Worm (Caenorhabditis elegans) whole organism, young adult: ENCODE data around the gene K11H3.8.

Source experiments
- B0261.1 ChIP-seq: sonication (generic microtip); optimal IDR thresholded peaks from 2 replicates; lab custom pipeline; 2016; ENCODE audit warnings: mild to moderate bottlenecking, missing genetic modification characterization, moderate library complexity, missing compliant biosample characterization
- F10E7.11 ChIP-seq: sonication (generic microtip); optimal IDR thresholded peaks from 2 replicates; lab custom pipeline; 2017; ENCODE audit warnings: mild to moderate bottlenecking, missing genetic modification characterization, moderate library complexity, missing compliant biosample characterization
- F22D6.2 ChIP-seq: sonication (generic microtip); optimal IDR thresholded peaks from 2 replicates; lab custom pipeline; 2016; ENCODE audit warnings: mild to moderate bottlenecking, missing genetic modification characterization, missing compliant biosample characterization
- F37B4.10 ChIP-seq: fragments of 200-800 bp; sonication (Bioruptor generic); IDR thresholded peaks from 2 replicates; pipeline ENCODE4 v1.3.6; 2022; ENCODE audit warnings: missing genetic modification characterization, missing compliant biosample characterization
- F39B2.1 ChIP-seq: fragments of 200-800 bp; sonication (Bioruptor generic); IDR thresholded peaks from 2 replicates; pipeline ENCODE4 v1.3.6; 2022; ENCODE audit warnings: missing genetic modification reagents, missing genetic modification characterization, missing compliant biosample characterization
- F49E8.2 ChIP-seq: sonication (generic microtip); optimal IDR thresholded peaks from 3 replicates; lab custom pipeline; 2017; ENCODE audit warnings: missing genetic modification characterization, mild to moderate bottlenecking, missing compliant biosample characterization, antibody characterized with exemption, moderate library complexity; ENCODE audit not compliant: insufficient read depth
- K11D2.4 ChIP-seq: fragments of 200-800 bp; sonication (Bioruptor generic); IDR thresholded peaks from 2 replicates; pipeline ENCODE4 v1.3.6; 2022; ENCODE audit warnings: missing genetic modification reagents, missing genetic modification characterization, missing compliant biosample characterization
- K12H6.12 ChIP-seq: fragments of 200-800 bp; sonication (Bioruptor generic); optimal IDR thresholded peaks from 2 replicates; lab custom pipeline; 2018; ENCODE audit warnings: mild to moderate bottlenecking, missing genetic modification characterization, missing compliant biosample characterization
- Y53G8AR.9 ChIP-seq: fragments of 200-800 bp; sonication (Bioruptor generic); conservative IDR thresholded peaks from 2 replicates; pipeline ENCODE4 v1.3.6; 2022; ENCODE audit warnings: missing genetic modification reagents, missing genetic modification characterization, missing compliant biosample characterization
- ama-1 ChIP-seq, 3 experiments: fragments of 150-350 bp in 1 of 3; sonication (generic microtip) in 2 of 3; optimal IDR thresholded peaks; 2 replicates each; lab custom pipeline; 2014 to 2018; ENCODE audit warnings: missing biosample characterization in 2 of 3, missing genetic modification characterization in 2 of 3, missing genetic modification reagents in 2 of 3
- atf-7 ChIP-seq: sonication (generic microtip); optimal IDR thresholded peaks from 2 replicates; lab custom pipeline; 2017; ENCODE audit warnings: mild to moderate bottlenecking, missing genetic modification characterization, missing compliant biosample characterization
- attf-3 ChIP-seq: fragments of 200-800 bp; sonication (Bioruptor generic); conservative IDR thresholded peaks from 2 replicates; pipeline ENCODE4 v1.3.6; 2022; ENCODE audit warnings: missing genetic modification reagents, missing genetic modification characterization, missing compliant biosample characterization
- attf-5 ChIP-seq: fragments of 200-800 bp; sonication (Bioruptor generic); optimal IDR thresholded peaks from 2 replicates; lab custom pipeline; 2018; ENCODE audit warnings: mild to moderate bottlenecking, missing genetic modification characterization, missing compliant biosample characterization
- bed-1 ChIP-seq: fragments of 200-800 bp; sonication (Bioruptor generic); IDR thresholded peaks from 2 replicates; pipeline ENCODE4 v1.3.6; 2022; ENCODE audit warnings: missing genetic modification reagents, missing genetic modification characterization, missing compliant biosample characterization
- cebp-1 ChIP-seq, 2 experiments: fragments of 200-800 bp in 1 of 2; sonication (Bioruptor generic) in 1 of 2; sonication (generic microtip) in 1 of 2; IDR thresholded peaks in 1 of 2; optimal IDR thresholded peaks in 1 of 2; 2 replicates each; pipeline versions ENCODE4 v1.3.6 to Lab custom; 2017 to 2022; ENCODE audit warnings: missing compliant biosample characterization in 2 of 2, missing genetic modification characterization in 2 of 2, mild to moderate bottlenecking in 1 of 2, missing genetic modification reagents in 1 of 2, moderate library complexity in 1 of 2
- ceh-91 ChIP-seq: fragments of 200-800 bp; sonication (Bioruptor generic); IDR thresholded peaks from 2 replicates; pipeline ENCODE4 v1.3.6; 2022; ENCODE audit warnings: missing genetic modification reagents, missing genetic modification characterization, missing compliant biosample characterization
- chd-7 ChIP-seq: sonication (generic microtip); optimal IDR thresholded peaks from 2 replicates; lab custom pipeline; 2016; ENCODE audit warnings: mild to moderate bottlenecking, missing genetic modification characterization, moderate library complexity, missing compliant biosample characterization
- dox-1 ChIP-seq: fragments of 200-800 bp; sonication (Bioruptor generic); IDR thresholded peaks from 2 replicates; pipeline ENCODE4 v1.3.6; 2022; ENCODE audit warnings: missing genetic modification reagents, missing genetic modification characterization, missing compliant biosample characterization
- efl-1 ChIP-seq: fragments of 150-350 bp; optimal IDR thresholded peaks from 2 replicates; lab custom pipeline; 2014; ENCODE audit warnings: missing biosample characterization, missing genetic modification reagents, missing genetic modification characterization
- egl-18 ChIP-seq: fragments of 200-800 bp; sonication (Bioruptor generic); IDR thresholded peaks from 2 replicates; pipeline ENCODE4 v1.3.6; 2022; ENCODE audit warnings: missing genetic modification reagents, missing genetic modification characterization, missing compliant biosample characterization
- egl-44 ChIP-seq: fragments of 200-800 bp; sonication (Bioruptor generic); IDR thresholded peaks from 2 replicates; pipeline ENCODE4 v1.3.6; 2022; ENCODE audit warnings: missing genetic modification reagents, missing genetic modification characterization, missing compliant biosample characterization
- ekl-4 ChIP-seq: fragments of 200-800 bp; sonication (Bioruptor generic); IDR thresholded peaks from 2 replicates; pipeline ENCODE4 v1.3.6; 2022; ENCODE audit warnings: missing genetic modification reagents, missing genetic modification characterization, missing compliant biosample characterization
- hmg-1.2 ChIP-seq: fragments of 200-800 bp; sonication (Bioruptor generic); IDR thresholded peaks from 2 replicates; pipeline ENCODE4 v1.3.6; 2022; ENCODE audit warnings: missing genetic modification reagents, missing genetic modification characterization, missing compliant biosample characterization
- hrde-1 ChIP-seq: sonication (generic microtip); optimal IDR thresholded peaks from 2 replicates; lab custom pipeline; 2016; ENCODE audit warnings: missing genetic modification characterization, mild to moderate bottlenecking, missing compliant biosample characterization, moderate library complexity, missing genotype, missing genetic modification reagents, borderline replicate concordance
- let-526 ChIP-seq: fragments of 200-800 bp; sonication (Bioruptor generic); IDR thresholded peaks from 2 replicates; pipeline ENCODE4 v1.3.6; 2022; ENCODE audit warnings: missing genetic modification reagents, missing genetic modification characterization, missing compliant biosample characterization
- let-607 ChIP-seq, 2 experiments: fragments of 200-800 bp in 1 of 2; sonication (Bioruptor generic) in 1 of 2; sonication (generic microtip) in 1 of 2; optimal IDR thresholded peaks; 2 replicates each; lab custom pipeline; 2016 to 2018; ENCODE audit warnings: mild to moderate bottlenecking in 2 of 2, missing compliant biosample characterization in 2 of 2, missing genetic modification characterization in 2 of 2, moderate library complexity in 2 of 2, missing genotype in 1 of 2
- lin-35 ChIP-seq, 3 experiments: fragments of 150-350 bp in 2 of 3; sonication (generic microtip) in 1 of 3; optimal IDR thresholded peaks; 2 replicates each; lab custom pipeline; 2014 to 2018; ENCODE audit warnings: missing biosample characterization in 3 of 3, missing genetic modification characterization in 3 of 3, missing genetic modification reagents in 3 of 3
- lin-40 ChIP-seq: sonication (generic microtip); optimal IDR thresholded peaks from 2 replicates; lab custom pipeline; 2016; ENCODE audit warnings: missing genetic modification characterization, mild to moderate bottlenecking, missing compliant biosample characterization, missing genotype, missing genetic modification reagents
- lin-54 ChIP-seq: fragments of 200-800 bp; sonication (Bioruptor generic); optimal IDR thresholded peaks from 2 replicates; lab custom pipeline; 2018; ENCODE audit warnings: mild to moderate bottlenecking, missing genetic modification characterization, missing compliant biosample characterization
- madf-6 ChIP-seq: fragments of 200-800 bp; sonication (Bioruptor generic); IDR thresholded peaks from 2 replicates; pipeline ENCODE4 v1.3.6; 2022; ENCODE audit warnings: missing genetic modification reagents, missing genetic modification characterization, missing compliant biosample characterization
- mcd-1 ChIP-seq: fragments of 200-800 bp; sonication (Bioruptor generic); IDR thresholded peaks from 2 replicates; pipeline ENCODE4 v1.3.6; 2022; ENCODE audit warnings: missing genetic modification reagents, missing genetic modification characterization, missing compliant biosample characterization
- mxl-1 ChIP-seq: sonication (generic microtip); optimal IDR thresholded peaks from 2 replicates; lab custom pipeline; 2016; ENCODE audit warnings: missing genetic modification characterization, missing compliant biosample characterization
- nfyb-1 ChIP-seq: fragments of 200-800 bp; sonication (Bioruptor generic); IDR thresholded peaks from 2 replicates; pipeline ENCODE4 v1.3.6; 2022; ENCODE audit warnings: missing genetic modification reagents, missing genetic modification characterization, missing compliant biosample characterization
- nhr-80 ChIP-seq: sonication (generic microtip); optimal IDR thresholded peaks from 2 replicates; lab custom pipeline; 2016; ENCODE audit warnings: missing genetic modification characterization, missing compliant biosample characterization
- nhr-90 ChIP-seq: sonication (generic microtip); optimal IDR thresholded peaks from 2 replicates; lab custom pipeline; 2016; ENCODE audit warnings: missing genotype, mild to moderate bottlenecking, missing genetic modification characterization, missing compliant biosample characterization
- repo-1 ChIP-seq: sonication (generic microtip); optimal IDR thresholded peaks from 2 replicates; lab custom pipeline; 2017; ENCODE audit warnings: mild to moderate bottlenecking, missing genetic modification characterization, missing compliant biosample characterization
- somi-1 ChIP-seq: fragments of 200-800 bp; sonication (Bioruptor generic); optimal IDR thresholded peaks from 2 replicates; lab custom pipeline; 2018; ENCODE audit warnings: mild to moderate bottlenecking, missing genetic modification characterization, missing compliant biosample characterization
- sptf-2 ChIP-seq: fragments of 200-800 bp; sonication (Bioruptor generic); optimal IDR thresholded peaks from 2 replicates; lab custom pipeline; 2018; ENCODE audit warnings: mild to moderate bottlenecking, missing genetic modification characterization, missing compliant biosample characterization
- tbp1 ChIP-seq: fragments of 200-800 bp; sonication (Bioruptor generic); optimal IDR thresholded peaks from 2 replicates; lab custom pipeline; 2018; ENCODE audit warnings: mild to moderate bottlenecking, missing genetic modification characterization, missing compliant biosample characterization
- tlf-1 ChIP-seq: fragments of 200-800 bp; sonication (Bioruptor generic); optimal IDR thresholded peaks from 2 replicates; lab custom pipeline; 2018; ENCODE audit warnings: mild to moderate bottlenecking, missing genetic modification characterization, missing compliant biosample characterization
- unc-62 ChIP-seq: fragments of 150-350 bp; optimal IDR thresholded peaks from 2 replicates; lab custom pipeline; 2014; ENCODE audit warnings: missing biosample characterization, missing genetic modification reagents, missing genetic modification characterization
- ztf-25 ChIP-seq: fragments of 200-800 bp; sonication (Bioruptor generic); IDR thresholded peaks from 2 replicates; pipeline ENCODE4 v1.3.6; 2022; ENCODE audit warnings: missing genetic modification reagents, missing genetic modification characterization, missing compliant biosample characterization
- ztf-28 ChIP-seq: fragments of 200-800 bp; sonication (Bioruptor generic); IDR thresholded peaks from 2 replicates; pipeline ENCODE4 v1.3.6; 2022; ENCODE audit warnings: missing genetic modification reagents, missing genetic modification characterization, missing compliant biosample characterization

The K11H3.8 gene

ce11 chrIII:9826005-9826404 is 9.0 kb upstream of the K11H3.8 start (continued):
- TF ChIP-seq tlf-1 (GFP tag; lab: Kevin White, UChicago) (peak; percentile 30), F37B4.10 (no peak), mcd-1 (GFP tag; lab: Robert Waterston, UW) (0 out of 2 replicates have a peak, but pooled peaks have one; percentile 61), let-526 (GFP tag; lab: Robert Waterston, UW) (peak; percentile 57; the same call in 1 of the 2 replicates), cebp-1 (GFP tag; IDR thresholded peaks at IDR 0.05; lab: Robert Waterston, UW) (peak; percentile 66), cebp-1 (tag; optimal IDR thresholded peaks at IDR 0.05; lab: Kevin White, UChicago) (peak; percentile 61), hmg-1.2 (GFP tag; lab: Robert Waterston, UW) (0 out of 2 replicates have a peak, but pooled peaks have one; percentile 25), sptf-2 (GFP tag; lab: Kevin White, UChicago) (no peak), attf-3 (GFP tag; lab: Robert Waterston, UW) (no peak), somi-1 (GFP tag; lab: Kevin White, UChicago) (no peak), K12H6.12 (tag; lab: Kevin White, UChicago) (peak; percentile 50), lin-40 (tag; lab: Kevin White, UChicago) (peak; percentile 39), ekl-4 (GFP tag; lab: Robert Waterston, UW) (0 out of 2 replicates have a peak, but pooled peaks have one; percentile 35), K11D2.4 (GFP tag; lab: Robert Waterston, UW) (peak; percentile 67; the same call in 1 of the 2 replicates), attf-5 (GFP tag; lab: Kevin White, UChicago) (peak; percentile 73), lin-35 (GFP tag; optimal IDR thresholded peaks at IDR 0.05; lab: Kevin White, UChicago) (peak in 1 of 3 experiments; percentile 44), atf-7 (tag; lab: Kevin White, UChicago) (peak; percentile 52), repo-1 (tag; lab: Kevin White, UChicago) (peak; percentile 40), B0261.1 (tag; lab: Kevin White, UChicago) (no peak), nhr-90 (no peak), mxl-1 (tag; lab: Kevin White, UChicago) (no peak), Y53G8AR.9 (peak; percentile 66), egl-44 (no peak), let-607 (tag; optimal IDR thresholded peaks at IDR 0.05; lab: Kevin White, UChicago) (peak; percentile 22 to 26), tbp1 (GFP tag; lab: Kevin White, UChicago) (peak; percentile 56), nfyb-1 (peak; percentile 55; the same call in 1 of the 2 replicates)

DNA sequence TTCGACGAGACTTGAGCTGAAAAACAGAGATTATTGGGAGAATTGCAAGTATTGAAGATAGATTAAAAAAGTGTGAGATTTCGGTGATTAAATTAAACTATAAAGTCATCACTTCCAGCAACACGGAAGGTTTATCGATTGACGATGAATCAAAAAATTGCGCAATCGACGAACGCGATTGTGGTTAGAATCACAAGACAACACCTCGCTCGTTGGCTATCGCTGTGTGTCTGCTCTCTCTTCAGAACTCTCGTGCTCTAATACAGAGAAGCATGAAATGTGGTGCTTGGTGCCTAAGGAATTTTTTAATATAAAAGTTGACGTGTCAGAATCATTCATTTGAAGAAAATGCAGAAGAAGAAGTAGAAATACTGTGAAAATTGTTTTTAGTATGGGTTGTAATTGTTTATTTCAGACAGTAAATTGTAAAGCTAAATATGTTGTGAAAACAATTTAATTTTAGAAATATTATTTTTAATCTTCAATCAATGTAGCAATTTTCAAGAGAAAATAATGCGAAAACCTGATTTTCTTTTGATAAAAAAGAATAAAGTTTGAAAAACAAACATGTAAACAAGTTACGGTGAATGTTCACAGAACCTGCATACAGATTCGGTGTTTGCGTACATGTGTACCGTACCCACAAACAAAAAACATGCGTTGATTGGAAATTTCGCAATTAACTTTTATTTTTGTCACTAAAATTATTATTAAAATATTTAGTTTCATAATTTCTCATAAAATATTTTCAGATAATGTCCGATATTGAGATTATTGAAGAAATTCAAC is 7.6 kb upstream of the K11H3.8 start, which contains the start of the genes ZK632.10 and ZK632.11:
Gene ZK632.10 (minus strand): TSS at position 560 of the 789 bp plus-strand sequence.
Gene ZK632.11 (plus strand): TSS at position 753 of the 789 bp plus-strand sequence.
- TF ChIP-seq dox-1 (GFP tag; lab: Robert Waterston, UW), result 0 out of 2 replicates have a peak, but pooled peaks have one; percentile 20
- peak; percentile 39; the same call in 1 of the 2 replicates for TF ChIP-seq Y53G8AR.9
- TF ChIP-seq unc-62 (GFP tag; lab: Kevin White, UChicago), result no peak
- TF ChIP-seq ceh-91, result peak; percentile 53
- TF ChIP-seq egl-18 (GFP tag; lab: Robert Waterston, UW), result no peak
- TF ChIP-seq F49E8.2 (tag; lab: Kevin White, UChicago), result peak; percentile 8
- TF ChIP-seq cebp-1 (GFP tag; IDR thresholded peaks at IDR 0.05; lab: Robert Waterston, UW), result peak; percentile 91
- peak; percentile 89 for TF ChIP-seq cebp-1 (tag; optimal IDR thresholded peaks at IDR 0.05; lab: Kevin White, UChicago)
- TF ChIP-seq sptf-2 (GFP tag; lab: Kevin White, UChicago), result no peak
- TF ChIP-seq ztf-25 (GFP tag; lab: Robert Waterston, UW), result no peak
- no peak for TF ChIP-seq F10E7.11 (tag; lab: Kevin White, UChicago)
- peak; percentile 17 for TF ChIP-seq attf-5 (GFP tag; lab: Kevin White, UChicago)
- peak; percentile 56 for TF ChIP-seq nhr-80
- no peak for TF ChIP-seq bed-1 (GFP tag; lab: Robert Waterston, UW)
- no peak for TF ChIP-seq hrde-1 (tag; lab: Kevin White, UChicago)
- peak; percentile 29; the same call in 1 of the 2 replicates for TF ChIP-seq madf-6 (GFP tag; lab: Robert Waterston, UW)
- no peak for TF ChIP-seq ama-1 (optimal IDR thresholded peaks at IDR 0.05; lab: Kevin White, UChicago)
- no peak for TF ChIP-seq ama-1 (GFP tag; optimal IDR thresholded peaks at IDR 0.05; lab: Kevin White, UChicago)
- 0 out of 2 replicates have a peak, but pooled peaks have one; percentile 31 for TF ChIP-seq F39B2.1
- no peak for TF ChIP-seq tlf-1 (GFP tag; lab: Kevin White, UChicago)
- TF ChIP-seq chd-7 (tag; lab: Kevin White, UChicago), result no peak
- peak; percentile 31 for TF ChIP-seq lin-54 (GFP tag; lab: Kevin White, UChicago)
- no peak for TF ChIP-seq ztf-28 (GFP tag; lab: Robert Waterston, UW)
- TF ChIP-seq F22D6.2 (tag; lab: Kevin White, UChicago), result no peak
- TF ChIP-seq efl-1, result no peak
